Worm (Caenorhabditis elegans) whole organism, L2 larva: ENCODE results near the gene C10G8.3.

ENCODE experiments used
- C34F6.9 ChIP-seq: fragments of 150-350 bp; optimal IDR thresholded peaks from 2 replicates; lab custom pipeline; 2014; ENCODE audit warnings: missing biosample characterization, missing genetic modification characterization
- R02D3.7 ChIP-seq: fragments of 150-350 bp; optimal IDR thresholded peaks from 2 replicates; lab custom pipeline; 2014; ENCODE audit warnings: missing biosample characterization, missing genetic modification characterization
- Y55F3AM.14 ChIP-seq: fragments of 200-800 bp; sonication (Bioruptor generic); optimal IDR thresholded peaks from 2 replicates; lab custom pipeline; 2018; ENCODE audit warnings: mild to moderate bottlenecking, missing genetic modification characterization, missing compliant biosample characterization
- ZK546.5 ChIP-seq: sonication (generic microtip); optimal IDR thresholded peaks from 2 replicates; lab custom pipeline; 2017; ENCODE audit warnings: missing biosample characterization, missing genetic modification characterization
- alr-1 ChIP-seq: fragments of 150-350 bp; optimal IDR thresholded peaks from 2 replicates; lab custom pipeline; 2014; ENCODE audit warnings: missing biosample characterization, missing genetic modification characterization
- aly-2 ChIP-seq: fragments of 150-350 bp; optimal IDR thresholded peaks from 2 replicates; lab custom pipeline; 2014; ENCODE audit warnings: missing biosample characterization, missing genetic modification characterization
- blmp-1 ChIP-seq: sonication (generic microtip); optimal IDR thresholded peaks from 2 replicates; lab custom pipeline; 2017; ENCODE audit warnings: missing genetic modification characterization, mild to moderate bottlenecking, missing compliant biosample characterization, antibody characterized with exemption, moderate library complexity; ENCODE audit not compliant: insufficient read depth
- ceh-16 ChIP-seq: fragments of 150-350 bp; optimal IDR thresholded peaks from 2 replicates; lab custom pipeline; 2014; ENCODE audit warnings: missing biosample characterization, missing genetic modification characterization
- crh-2 ChIP-seq: sonication (generic microtip); optimal IDR thresholded peaks from 2 replicates; lab custom pipeline; 2017; ENCODE audit warnings: missing biosample characterization, missing genetic modification characterization
- dmd-4 ChIP-seq: sonication (generic microtip); optimal IDR thresholded peaks from 2 replicates; lab custom pipeline; 2017; ENCODE audit warnings: missing biosample characterization, missing genetic modification characterization
- elt-3 ChIP-seq: sonication (generic microtip); optimal IDR thresholded peaks from 2 replicates; lab custom pipeline; 2017; ENCODE audit warnings: missing biosample characterization, missing genetic modification characterization
- fos-1 ChIP-seq: fragments of 150-350 bp; optimal IDR thresholded peaks from 2 replicates; lab custom pipeline; 2014; ENCODE audit warnings: missing biosample characterization, missing genetic modification characterization
- gmeb-1 ChIP-seq: fragments of 150-350 bp; optimal IDR thresholded peaks from 2 replicates; lab custom pipeline; 2014; ENCODE audit warnings: missing biosample characterization, missing genetic modification characterization
- lin-11 ChIP-seq: fragments of 150-350 bp; sonication (generic microtip); optimal IDR thresholded peaks from 2 replicates; lab custom pipeline; 2014; ENCODE audit warnings: missing biosample characterization, missing genetic modification characterization, inconsistent platforms, mixed read lengths
- lin-13 ChIP-seq: fragments of 150-350 bp; optimal IDR thresholded peaks from 2 replicates; lab custom pipeline; 2014; ENCODE audit warnings: missing biosample characterization, missing genetic modification reagents, missing genetic modification characterization
- lin-39 ChIP-seq: fragments of 150-350 bp; optimal IDR thresholded peaks from 2 replicates; lab custom pipeline; 2014; ENCODE audit warnings: missing biosample characterization, missing genetic modification reagents, missing genetic modification characterization
- lsy-2 ChIP-seq, 2 experiments: fragments of 150-350 bp in 1 of 2; sonication (generic microtip) in 1 of 2; optimal IDR thresholded peaks; 2 replicates each; lab custom pipeline; 2014 to 2017; ENCODE audit warnings: missing biosample characterization in 2 of 2, missing genetic modification characterization in 2 of 2
- mdl-1 ChIP-seq, 2 experiments: fragments of 150-350 bp in 1 of 2; sonication (generic microtip) in 1 of 2; optimal IDR thresholded peaks; 2 replicates each; lab custom pipeline; 2017; ENCODE audit warnings: missing biosample characterization in 2 of 2, missing genetic modification characterization in 2 of 2
- nhr-10 ChIP-seq: sonication (generic microtip); optimal IDR thresholded peaks from 2 replicates; lab custom pipeline; 2017; ENCODE audit warnings: missing biosample characterization, missing genetic modification characterization
- nhr-12 ChIP-seq: fragments of 150-350 bp; optimal IDR thresholded peaks from 2 replicates; lab custom pipeline; 2014; ENCODE audit warnings: missing biosample characterization, missing genetic modification characterization
- nhr-129 ChIP-seq: fragments of 150-350 bp; optimal IDR thresholded peaks from 2 replicates; lab custom pipeline; 2014; ENCODE audit warnings: missing biosample characterization, missing genetic modification characterization
- nhr-21 ChIP-seq: fragments of 150-350 bp; optimal IDR thresholded peaks from 2 replicates; lab custom pipeline; 2014; ENCODE audit warnings: missing biosample characterization, missing genetic modification characterization
- nhr-23 ChIP-seq: fragments of 150-350 bp; optimal IDR thresholded peaks from 2 replicates; lab custom pipeline; 2014; ENCODE audit warnings: missing biosample characterization, missing genetic modification reagents, missing genetic modification characterization
- nhr-237 ChIP-seq: fragments of 150-350 bp; optimal IDR thresholded peaks from 2 replicates; lab custom pipeline; 2014; ENCODE audit warnings: missing biosample characterization, missing genetic modification characterization
- nhr-6 ChIP-seq: fragments of 150-350 bp; optimal IDR thresholded peaks from 2 replicates; lab custom pipeline; 2014; ENCODE audit warnings: missing biosample characterization, missing genetic modification characterization
- nhr-77 ChIP-seq: fragments of 150-350 bp; optimal IDR thresholded peaks from 2 replicates; lab custom pipeline; 2014; ENCODE audit warnings: missing biosample characterization, missing genetic modification characterization
- sem-4 ChIP-seq: fragments of 150-350 bp; optimal IDR thresholded peaks from 2 replicates; lab custom pipeline; 2014; ENCODE audit warnings: missing biosample characterization, missing genetic modification reagents, missing genetic modification characterization
- skn-1 ChIP-seq: sonication (generic microtip); optimal IDR thresholded peaks from 2 replicates; lab custom pipeline; 2017; ENCODE audit warnings: missing biosample characterization, missing genetic modification characterization
- sma-3 ChIP-seq: sonication (generic microtip); optimal IDR thresholded peaks from 2 replicates; lab custom pipeline; 2016; ENCODE audit warnings: missing genetic modification reagents, missing genetic modification characterization, missing compliant biosample characterization
- unc-39 ChIP-seq: fragments of 150-350 bp; optimal IDR thresholded peaks from 2 replicates; lab custom pipeline; 2014; ENCODE audit warnings: missing biosample characterization, missing genetic modification characterization
- unc-62 ChIP-seq: fragments of 150-350 bp; optimal IDR thresholded peaks from 2 replicates; lab custom pipeline; 2014; ENCODE audit warnings: missing biosample characterization, missing genetic modification reagents, missing genetic modification characterization
- zag-1 ChIP-seq: fragments of 150-350 bp; optimal IDR thresholded peaks from 2 replicates; lab custom pipeline; 2014; ENCODE audit warnings: missing biosample characterization, missing genetic modification characterization
- ztf-1 ChIP-seq: fragments of 200-800 bp; sonication (Bioruptor generic); conservative IDR thresholded peaks from 2 replicates; pipeline ENCODE4 v1.3.6; 2022; ENCODE audit warnings: missing genetic modification characterization, missing compliant biosample characterization

C10G8.3 gene

DNA sequence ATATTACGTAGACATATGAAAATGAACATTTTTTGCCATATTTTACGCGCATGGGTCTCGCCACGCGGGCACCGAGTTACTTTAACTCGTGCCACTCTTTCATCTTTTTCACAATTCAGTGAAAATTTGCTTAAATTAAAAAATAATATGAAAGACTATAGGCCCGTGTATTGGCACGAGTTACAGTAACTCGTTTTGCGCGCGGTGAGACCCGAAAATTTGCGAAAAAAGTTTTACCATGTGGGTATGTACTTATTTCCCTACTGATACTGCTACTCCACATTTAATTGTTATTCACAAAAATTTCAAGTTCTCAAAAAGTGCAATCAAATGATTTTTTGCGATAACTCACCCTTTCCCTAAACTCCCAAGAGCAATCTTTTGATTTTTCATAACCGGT lies 14.8 kb upstream of the C10G8.3 start:
- TF ChIP-seq crh-2 (tag; lab: Kevin White, UChicago) (no peak), elt-3 (tag; lab: Kevin White, UChicago) (no peak), nhr-237 (tag; lab: Kevin White, UChicago) (no peak), mdl-1 (tag; optimal IDR thresholded peaks at IDR 0.05; lab: Kevin White, UChicago) (no peak), lsy-2 (tag; optimal IDR thresholded peaks at IDR 0.05; lab: Kevin White, UChicago) (no peak), sem-4 (tag; lab: Kevin White, UChicago) (no peak), nhr-10 (tag; lab: Kevin White, UChicago) (no peak), R02D3.7 (tag; lab: Kevin White, UChicago) (no peak), nhr-6 (tag; lab: Kevin White, UChicago) (no peak), ztf-1 (no peak), unc-62 (GFP tag; lab: Kevin White, UChicago) (no peak), ZK546.5 (no peak), lin-13 (GFP tag; lab: Kevin White, UChicago) (no peak)

- TF ChIP-seq lin-11 (tag; lab: Kevin White, UChicago) (no peak), nhr-10 (tag; lab: Kevin White, UChicago) (no peak), fos-1 (no peak)
These were observed 11.3 kb upstream of the C10G8.3 start for ce11 chrV:5301226-5301625.

ce11 chrV:5303389-5303788 lies 9.2 kb upstream of the C10G8.3 start, which contains the start of gene ncx-2:
Gene ncx-2, plus strand, starts transcription at chrV:5303689.
- TF ChIP-seq ztf-1 (no peak), skn-1 (tag; lab: Kevin White, UChicago) (no peak), alr-1 (tag; lab: Kevin White, UChicago) (no peak), nhr-10 (tag; lab: Kevin White, UChicago) (no peak), unc-62 (GFP tag; lab: Kevin White, UChicago) (no peak), lin-11 (tag; lab: Kevin White, UChicago) (no peak), lin-39 (no peak), unc-39 (tag; lab: Kevin White, UChicago) (no peak), nhr-129 (tag; lab: Kevin White, UChicago) (no peak), nhr-23 (tag; lab: Kevin White, UChicago) (no peak), aly-2 (tag; lab: Kevin White, UChicago) (no peak), nhr-12 (tag; lab: Kevin White, UChicago) (no peak)

- no peak for TF ChIP-seq gmeb-1 (tag; lab: Kevin White, UChicago)
- no peak for TF ChIP-seq nhr-21 (tag; lab: Kevin White, UChicago)
- no peak for TF ChIP-seq C34F6.9 (tag; lab: Kevin White, UChicago)
- no peak for TF ChIP-seq ceh-16 (tag; lab: Kevin White, UChicago)
- TF ChIP-seq blmp-1 (tag; lab: Kevin White, UChicago) = no peak
These were observed 8.2 kb upstream of the C10G8.3 start for ce11 chrV:5304366-5304765.

DNA sequence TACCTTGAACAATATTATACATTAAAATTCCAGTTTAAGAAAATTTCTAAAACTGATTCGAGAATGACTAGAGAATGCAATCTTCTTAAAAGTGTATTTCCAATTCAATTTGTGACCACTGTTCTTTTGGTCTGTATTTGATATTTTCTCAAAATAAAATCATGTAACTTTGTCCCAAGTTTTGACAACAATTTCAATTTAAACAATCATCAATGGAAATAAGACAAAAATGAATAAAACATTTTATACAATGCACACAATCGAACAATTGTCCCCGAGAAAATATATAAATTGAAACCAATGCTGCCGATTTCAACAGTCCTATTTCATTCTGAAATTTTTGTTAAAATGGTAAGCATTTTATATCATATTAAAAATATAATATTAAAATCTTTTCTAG lies 918 bp upstream of the C10G8.3 start, which contains the start of gene C10G8.4:
C10G8.4 (plus strand) TSS at position 301 of the 400 bp plus-strand sequence.
- no peak for TF ChIP-seq sma-3 (GFP tag; lab: Kevin White, UChicago)

DNA sequence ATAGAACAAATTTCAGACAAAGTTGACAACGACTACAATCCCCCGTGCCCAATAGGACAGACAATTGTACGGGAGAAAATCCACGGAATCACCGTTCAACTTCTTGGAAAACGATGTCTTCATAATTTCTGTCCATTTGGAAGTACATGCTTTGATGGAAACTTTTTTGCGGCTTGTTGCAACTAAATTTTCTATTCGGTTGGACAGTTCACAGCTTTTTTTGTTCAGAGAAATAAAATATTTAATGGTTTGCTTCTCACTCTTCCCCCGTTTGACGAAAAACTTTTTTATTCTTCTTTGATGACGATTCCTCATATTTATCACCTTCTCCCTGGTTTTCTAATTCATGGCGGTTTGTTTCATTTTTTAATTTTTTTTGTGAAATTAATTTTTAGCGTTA lies 1.6 kb downstream of the C10G8.3 start, which contains the start of gene C10G8.2:
C10G8.2 (plus strand) TSS at position 301 of the 400 bp plus-strand sequence.
- no peak for TF ChIP-seq sem-4 (tag; lab: Kevin White, UChicago)
- no peak for TF ChIP-seq nhr-77 (tag; lab: Kevin White, UChicago)
- TF ChIP-seq skn-1 (tag; lab: Kevin White, UChicago) = no peak
- TF ChIP-seq dmd-4 = no peak
- TF ChIP-seq sma-3 (GFP tag; lab: Kevin White, UChicago) = no peak
- TF ChIP-seq crh-2 (tag; lab: Kevin White, UChicago) = no peak
- no peak for TF ChIP-seq zag-1 (tag; lab: Kevin White, UChicago)
- no peak for TF ChIP-seq elt-3 (tag; lab: Kevin White, UChicago)
- TF ChIP-seq lin-11 (tag; lab: Kevin White, UChicago) = no peak
- no peak for TF ChIP-seq Y55F3AM.14 (GFP tag; lab: Kevin White, UChicago)
- TF ChIP-seq unc-39 (tag; lab: Kevin White, UChicago) = no peak
